Worm (Caenorhabditis elegans): ENCODE results near the gene srt-70.

- no peak for TF ChIP-seq dve-1 (tag; optimal IDR thresholded peaks at IDR 0.05)
- TF ChIP-seq nfya-1 (tag; optimal IDR thresholded peaks at IDR 0.05), result peak; percentile 20
- TF ChIP-seq fkh-6 (tag; optimal IDR thresholded peaks at IDR 0.05), result no peak
- TF ChIP-seq pha-2 (tag; optimal IDR thresholded peaks at IDR 0.05), result no peak
- no peak for TF ChIP-seq ama-1 (optimal IDR thresholded peaks at IDR 0.05)
- TF ChIP-seq ceh-48 (tag; optimal IDR thresholded peaks at IDR 0.05), result peak; percentile 7
- no peak for TF ChIP-seq lim-6 (tag; optimal IDR thresholded peaks at IDR 0.05)
- no peak for TF ChIP-seq ceh-9 (tag; optimal IDR thresholded peaks at IDR 0.05)
- TF ChIP-seq ceh-24 (tag; optimal IDR thresholded peaks at IDR 0.05), result no peak
- TF ChIP-seq lin-11 (tag; optimal IDR thresholded peaks at IDR 0.05), result no peak
- TF ChIP-seq nhr-232 (tag; optimal IDR thresholded peaks at IDR 0.05), result no peak
These were observed 9.7 kb upstream of the srt-70 start, which contains the start of gene penr-1 for ce11 chrV:5269024-5269535.

All from whole organism, late embryonic.